Fruit fly (Drosophila melanogaster) whole organism, pupa: ENCODE data around the gene CG2865.

ENCODE experiments used
- CG10348 ChIP-seq: fragments of 200-800 bp; sonication (Bioruptor generic); IDR thresholded peaks from 2 replicates; pipeline ENCODE4 v1.3.6; 2022; ENCODE audit warnings: missing biosample characterization, missing genetic modification characterization
- CG12605 ChIP-seq: fragments of 200-800 bp; sonication (Bioruptor generic); IDR thresholded peaks from 2 replicates; pipeline ENCODE4 v1.3.6; 2022; ENCODE audit warnings: missing biosample characterization, missing genetic modification characterization
- CG13204 ChIP-seq: fragments of 200-800 bp; sonication (Bioruptor generic); optimal IDR thresholded peaks from 2 replicates; lab custom pipeline; 2018; ENCODE audit warnings: missing biosample characterization, mild to moderate bottlenecking, missing genetic modification characterization, moderate library complexity
- CG34367 ChIP-seq: fragments of 200-800 bp; sonication (Bioruptor generic); optimal IDR thresholded peaks from 2 replicates; lab custom pipeline; 2018; ENCODE audit warnings: missing biosample characterization, mild to moderate bottlenecking, missing genetic modification characterization
- CG4496 ChIP-seq: fragments of 200-800 bp; sonication (Bioruptor generic); IDR thresholded peaks from 3 replicates; pipeline ENCODE4 v1.3.6; 2022; ENCODE audit warnings: missing biosample characterization, missing genetic modification characterization
- CG8301 ChIP-seq: fragments of 200-800 bp; sonication (Bioruptor generic); optimal IDR thresholded peaks from 2 replicates; lab custom pipeline; 2018; ENCODE audit warnings: missing biosample characterization, mild to moderate bottlenecking, missing genetic modification characterization
- Pif1B ChIP-seq: fragments of 200-800 bp; sonication (Bioruptor generic); optimal IDR thresholded peaks from 3 replicates; lab custom pipeline; 2016; ENCODE audit warnings: missing biosample characterization, missing genetic modification characterization
- Snoo ChIP-seq: fragments of 200-800 bp; sonication (Bioruptor generic); optimal IDR thresholded peaks from 3 replicates; lab custom pipeline; 2017; ENCODE audit warnings: missing biosample characterization, mild to moderate bottlenecking, missing genetic modification characterization, inconsistent platforms
- fd96Ca ChIP-seq: fragments of 200-800 bp; sonication (Bioruptor generic); IDR thresholded peaks from 3 replicates; pipeline ENCODE4 v1.3.6; 2022; ENCODE audit warnings: missing biosample characterization, missing genetic modification characterization
- gl ChIP-seq: fragments of 200-800 bp; sonication (Bioruptor generic); optimal IDR thresholded peaks from 2 replicates; lab custom pipeline; 2018; ENCODE audit warnings: missing biosample characterization, mild to moderate bottlenecking, missing genetic modification characterization

DNA sequence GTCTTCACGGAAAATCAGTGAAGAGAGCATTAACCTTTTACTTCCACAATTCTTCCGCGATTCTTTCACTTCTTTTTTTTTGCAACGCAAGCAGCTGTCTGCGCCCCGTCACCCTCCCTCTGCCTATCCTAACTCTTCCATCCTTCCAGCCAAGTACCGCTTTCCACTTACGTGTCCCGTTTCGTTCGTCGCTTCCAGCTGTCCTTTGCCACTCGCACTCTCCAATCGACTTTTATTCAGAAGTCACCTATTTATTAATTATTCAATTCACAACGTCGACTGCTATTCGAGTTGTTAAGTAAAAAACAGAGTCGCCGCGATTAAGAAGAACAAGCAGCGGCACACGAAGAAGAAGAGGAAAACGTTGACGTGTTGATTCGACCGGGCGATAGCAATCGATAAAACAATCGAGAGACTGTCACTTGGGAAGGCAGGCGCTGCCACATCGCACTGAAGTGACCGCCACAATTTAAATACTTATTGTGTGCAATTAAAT is 18.5 kb downstream of the CG2865 start, which contains the start of gene Grp170:
- TF ChIP-seq gl (tag; lab: Kevin White, UChicago) (no peak), CG4496 (no peak), Pif1B (peak; percentile 28), CG10348 (no peak), CG12605 (GFP tag; lab: Robert Waterston, UW) (no peak), fd96Ca (GFP tag; lab: Robert Waterston, UW) (no peak; the same call in 2 of the 3 replicates), CG8301 (tag; lab: Kevin White, UChicago) (no peak), CG34367 (no peak), CG13204 (GFP tag; lab: Kevin White, UChicago) (peak; percentile 5), Snoo (tag; lab: Kevin White, UChicago) (no peak)
